Worm (Caenorhabditis elegans): ENCODE results near the gene shn-1.

- no peak for TF ChIP-seq aly-1 (tag; optimal IDR thresholded peaks at IDR 0.05)
- TF ChIP-seq ama-1 (optimal IDR thresholded peaks at IDR 0.05): no peak
- no peak for TF ChIP-seq tbx-11 (GFP tag; IDR thresholded peaks at IDR 0.05)
- TF ChIP-seq ceh-13 (GFP tag; optimal IDR thresholded peaks at IDR 0.05): no peak
- TF ChIP-seq flt-1 (GFP tag; IDR thresholded peaks at IDR 0.05): no peak
- TF ChIP-seq tbx-37 (GFP tag; conservative IDR thresholded peaks at IDR 0.05): no peak
- TF ChIP-seq hnd-1 (tag; optimal IDR thresholded peaks at IDR 0.05): no peak
- no peak for TF ChIP-seq scrt-1 (GFP tag; IDR thresholded peaks at IDR 0.05)
- no peak for TF ChIP-seq hmg-4 (GFP tag; optimal IDR thresholded peaks at IDR 0.05)
- TF ChIP-seq ets-7 (tag; optimal IDR thresholded peaks at IDR 0.05): no peak
- TF ChIP-seq sea-1 (GFP tag; conservative IDR thresholded peaks at IDR 0.05): no peak
- no peak for TF ChIP-seq B0310.2 (tag; optimal IDR thresholded peaks at IDR 0.05)
Measured at ce11 chrII:11390865-11391264, at the start of gene shn-1.
